Worm (Caenorhabditis elegans) whole organism, L1 larva: ENCODE measurements around the gene pas-2.

Source experiments
- Y116A8C.19 ChIP-seq: sonication (generic microtip); optimal IDR thresholded peaks from 2 replicates; lab custom pipeline; 2016; ENCODE audit warnings: missing compliant biosample characterization, missing genetic modification characterization, borderline replicate concordance
- ama-1 ChIP-seq: fragments of 150-350 bp; optimal IDR thresholded peaks from 2 replicates; lab custom pipeline; 2014
- blmp-1 ChIP-seq: fragments of 150-350 bp; optimal IDR thresholded peaks from 2 replicates; lab custom pipeline; 2014; ENCODE audit warnings: missing biosample characterization, missing genetic modification characterization
- ceh-8 ChIP-seq: fragments of 200-800 bp; sonication (Bioruptor generic); optimal IDR thresholded peaks from 2 replicates; lab custom pipeline; 2018; ENCODE audit warnings: mild to moderate bottlenecking, missing genetic modification characterization, moderate library complexity, missing compliant biosample characterization
- ceh-90 ChIP-seq: sonication (generic microtip); optimal IDR thresholded peaks from 2 replicates; lab custom pipeline; 2016; ENCODE audit warnings: missing genetic modification characterization, missing compliant biosample characterization
- dsc-1 ChIP-seq: sonication (generic microtip); optimal IDR thresholded peaks from 2 replicates; lab custom pipeline; 2016; ENCODE audit warnings: mild to moderate bottlenecking, missing genetic modification characterization, missing compliant biosample characterization
- efl-3 ChIP-seq: fragments of 200-800 bp; sonication (Bioruptor generic); optimal IDR thresholded peaks from 2 replicates; lab custom pipeline; 2018; ENCODE audit warnings: mild to moderate bottlenecking, missing genetic modification characterization, missing compliant biosample characterization
- egl-13 ChIP-seq: sonication (generic microtip); optimal IDR thresholded peaks from 2 replicates; lab custom pipeline; 2016; ENCODE audit warnings: missing genotype, missing genetic modification reagents, missing genetic modification characterization, missing compliant biosample characterization
- egl-27 ChIP-seq, 2 experiments: fragments of 150-350 bp in 1 of 2; sonication (generic microtip); optimal IDR thresholded peaks; 3 replicates each; lab custom pipeline; 2017 to 2018; ENCODE audit warnings: missing biosample characterization in 2 of 2, missing genetic modification characterization in 2 of 2, missing genetic modification reagents in 2 of 2
- elt-2 ChIP-seq: sonication (generic microtip); optimal IDR thresholded peaks from 2 replicates; lab custom pipeline; 2016; ENCODE audit warnings: missing genetic modification characterization, mild to moderate bottlenecking, inconsistent platforms, missing compliant biosample characterization, missing genetic modification reagents
- elt-3 ChIP-seq, 6 experiments: fragments of 150-350 bp in 1 of 6; sonication (generic microtip); optimal IDR thresholded peaks; 2 replicates each; lab custom pipeline; 2017 to 2018; ENCODE audit warnings: missing biosample characterization in 6 of 6, missing genetic modification characterization in 6 of 6, inconsistent platforms in 1 of 6
- ets-5 ChIP-seq: fragments of 200-800 bp; sonication (Bioruptor generic); IDR thresholded peaks from 2 replicates; pipeline ENCODE4 v1.3.6; 2022; ENCODE audit warnings: missing genetic modification characterization, missing compliant biosample characterization
- fkh-4 ChIP-seq: sonication (generic microtip); optimal IDR thresholded peaks from 2 replicates; lab custom pipeline; 2016; ENCODE audit warnings: missing compliant biosample characterization, missing genetic modification characterization, borderline replicate concordance
- fkh-8 ChIP-seq: sonication (generic microtip); optimal IDR thresholded peaks from 2 replicates; lab custom pipeline; 2016; ENCODE audit warnings: mild to moderate bottlenecking, missing genetic modification characterization, missing compliant biosample characterization
- fos-1 ChIP-seq: fragments of 150-350 bp; optimal IDR thresholded peaks from 2 replicates; lab custom pipeline; 2014; ENCODE audit warnings: missing biosample characterization, missing genetic modification characterization
- grh-1 ChIP-seq: fragments of 200-800 bp; sonication (Bioruptor generic); IDR thresholded peaks from 2 replicates; pipeline ENCODE4 v1.3.6; 2022; ENCODE audit warnings: missing genetic modification reagents, missing genetic modification characterization, missing compliant biosample characterization
- hlh-17 ChIP-seq: fragments of 200-800 bp; sonication (Bioruptor generic); optimal IDR thresholded peaks from 2 replicates; lab custom pipeline; 2018; ENCODE audit warnings: missing genetic modification characterization, mild to moderate bottlenecking, missing compliant biosample characterization, moderate library complexity, borderline replicate concordance
- hpl-2 ChIP-seq: fragments of 150-350 bp; optimal IDR thresholded peaks from 2 replicates; lab custom pipeline; 2014; ENCODE audit warnings: missing biosample characterization, missing genetic modification reagents, missing genetic modification characterization
- isw-1 ChIP-seq: fragments of 200-800 bp; sonication (Bioruptor generic); IDR thresholded peaks from 2 replicates; pipeline ENCODE4 v1.3.6; 2022; ENCODE audit warnings: missing genetic modification characterization, missing compliant biosample characterization
- jun-1 ChIP-seq: fragments of 150-350 bp; optimal IDR thresholded peaks from 2 replicates; lab custom pipeline; 2014; ENCODE audit warnings: missing biosample characterization, missing genetic modification reagents, missing genetic modification characterization
- lin-13 ChIP-seq: fragments of 150-350 bp; optimal IDR thresholded peaks from 2 replicates; lab custom pipeline; 2014; ENCODE audit warnings: missing biosample characterization, missing genetic modification reagents, missing genetic modification characterization
- lin-35 ChIP-seq, 2 experiments: fragments of 150-350 bp; optimal IDR thresholded peaks; 2 replicates each; lab custom pipeline; 2014; ENCODE audit warnings: missing biosample characterization in 2 of 2, missing genetic modification characterization in 2 of 2, missing genetic modification reagents in 2 of 2
- lin-39 ChIP-seq: fragments of 150-350 bp; optimal IDR thresholded peaks from 2 replicates; lab custom pipeline; 2014; ENCODE audit warnings: missing biosample characterization, missing genetic modification reagents, missing genetic modification characterization
- lir-3 ChIP-seq: sonication (generic microtip); optimal IDR thresholded peaks from 2 replicates; lab custom pipeline; 2016; ENCODE audit warnings: mild to moderate bottlenecking, missing genetic modification characterization, moderate library complexity, missing compliant biosample characterization; ENCODE audit not compliant: poor library complexity
- mab-9 ChIP-seq: fragments of 200-800 bp; sonication (Bioruptor generic); IDR thresholded peaks from 2 replicates; pipeline ENCODE4 v1.3.6; 2022; ENCODE audit warnings: missing genetic modification reagents, missing genetic modification characterization, missing compliant biosample characterization
- mdl-1 ChIP-seq, 2 experiments: fragments of 150-350 bp; optimal IDR thresholded peaks; 2 replicates each; lab custom pipeline; 2014 to 2017; ENCODE audit warnings: missing biosample characterization in 2 of 2, missing genetic modification characterization in 2 of 2, inconsistent platforms in 1 of 2
- nhr-11 ChIP-seq: fragments of 150-350 bp; optimal IDR thresholded peaks from 2 replicates; lab custom pipeline; 2014; ENCODE audit warnings: missing biosample characterization, missing genetic modification characterization
- nhr-12 ChIP-seq: sonication (generic microtip); optimal IDR thresholded peaks from 2 replicates; lab custom pipeline; 2017; ENCODE audit warnings: missing biosample characterization, missing genetic modification characterization
- nhr-237 ChIP-seq: fragments of 150-350 bp; optimal IDR thresholded peaks from 2 replicates; lab custom pipeline; 2014; ENCODE audit warnings: missing biosample characterization, missing genetic modification characterization
- nhr-28 ChIP-seq: fragments of 150-350 bp; optimal IDR thresholded peaks from 2 replicates; lab custom pipeline; 2014; ENCODE audit warnings: missing biosample characterization, missing genetic modification characterization
- nhr-71 ChIP-seq: sonication (generic microtip); optimal IDR thresholded peaks from 2 replicates; lab custom pipeline; 2016; ENCODE audit warnings: mild to moderate bottlenecking, missing genetic modification characterization, moderate library complexity, missing compliant biosample characterization
- nhr-76 ChIP-seq: sonication (generic microtip); optimal IDR thresholded peaks from 2 replicates; lab custom pipeline; 2017; ENCODE audit warnings: missing biosample characterization, missing genetic modification characterization
- nhr-84 ChIP-seq: sonication (generic microtip); optimal IDR thresholded peaks from 2 replicates; lab custom pipeline; 2017; ENCODE audit warnings: missing biosample characterization, missing genetic modification characterization
- nhr-85 ChIP-seq: sonication (generic microtip); peaks from one replicate; lab custom pipeline; 2016; ENCODE audit warnings: missing genetic modification characterization, inconsistent platforms, missing compliant biosample characterization
- nhr-90 ChIP-seq: sonication (generic microtip); optimal IDR thresholded peaks from 2 replicates; lab custom pipeline; 2016; ENCODE audit warnings: mild to moderate bottlenecking, missing genetic modification characterization, missing compliant biosample characterization; ENCODE audit not compliant: poor library complexity
- pax-3 ChIP-seq: fragments of 200-800 bp; sonication (Bioruptor generic); optimal IDR thresholded peaks from 2 replicates; lab custom pipeline; 2018; ENCODE audit warnings: mild to moderate bottlenecking, missing genetic modification characterization, moderate library complexity, missing compliant biosample characterization
- pqm-1 ChIP-seq: sonication (generic microtip); optimal IDR thresholded peaks from 3 replicates; lab custom pipeline; 2017; ENCODE audit warnings: missing biosample characterization, missing genetic modification characterization
- rnt-1 ChIP-seq: sonication (generic microtip); optimal IDR thresholded peaks from 2 replicates; lab custom pipeline; 2016; ENCODE audit warnings: mild to moderate bottlenecking, missing genetic modification characterization, moderate library complexity, missing compliant biosample characterization
- snu-23 ChIP-seq: sonication (generic microtip); optimal IDR thresholded peaks from 2 replicates; lab custom pipeline; 2016; ENCODE audit warnings: missing genetic modification characterization, missing compliant biosample characterization
- sox-4 ChIP-seq: sonication (generic microtip); optimal IDR thresholded peaks from 2 replicates; lab custom pipeline; 2016; ENCODE audit warnings: missing genetic modification characterization, missing compliant biosample characterization
- sup-37 ChIP-seq: fragments of 200-800 bp; sonication (Bioruptor generic); optimal IDR thresholded peaks from 2 replicates; lab custom pipeline; 2018; ENCODE audit warnings: mild to moderate bottlenecking, missing genetic modification characterization, missing compliant biosample characterization
- tlp-1 ChIP-seq: fragments of 150-350 bp; optimal IDR thresholded peaks from 2 replicates; lab custom pipeline; 2014; ENCODE audit warnings: missing biosample characterization, missing genetic modification characterization
- unc-30 ChIP-seq: sonication (generic microtip); optimal IDR thresholded peaks from 2 replicates; lab custom pipeline; 2017; ENCODE audit warnings: missing biosample characterization, missing genetic modification characterization
- unc-86 ChIP-seq: sonication (generic microtip); optimal IDR thresholded peaks from 2 replicates; lab custom pipeline; 2016; ENCODE audit warnings: missing genetic modification characterization, missing compliant biosample characterization
- unc-98 ChIP-seq: fragments of 200-800 bp; sonication (Bioruptor generic); IDR thresholded peaks from 2 replicates; pipeline ENCODE4 v1.3.6; 2022; ENCODE audit warnings: missing genetic modification characterization, missing compliant biosample characterization
- vab-15 ChIP-seq: sonication (generic microtip); optimal IDR thresholded peaks from 2 replicates; lab custom pipeline; 2017; ENCODE audit warnings: missing genotype, mild to moderate bottlenecking, missing genetic modification characterization, missing compliant biosample characterization
- xbp-1 ChIP-seq: sonication (generic microtip); optimal IDR thresholded peaks from 2 replicates; lab custom pipeline; 2016; ENCODE audit warnings: missing genetic modification characterization, missing compliant biosample characterization
- zag-1 ChIP-seq: fragments of 150-350 bp; optimal IDR thresholded peaks from 2 replicates; lab custom pipeline; 2014; ENCODE audit warnings: missing biosample characterization, missing genetic modification characterization
- zip-4 ChIP-seq: fragments of 200-800 bp; sonication (Bioruptor generic); optimal IDR thresholded peaks from 2 replicates; lab custom pipeline; 2018; ENCODE audit warnings: mild to moderate bottlenecking, missing genetic modification characterization, moderate library complexity, missing compliant biosample characterization
- ztf-11 ChIP-seq, 2 experiments: sonication (generic microtip); optimal IDR thresholded peaks; 2 replicates each; lab custom pipeline; 2016 to 2017; ENCODE audit warnings: missing genetic modification characterization in 2 of 2, missing biosample characterization in 1 of 2, missing compliant biosample characterization in 1 of 2

Gene pas-2

ce11 chrV:10731989-10732472 is 38.1 kb upstream of the pas-2 start, which contains the start of gene T28B11.1:
T28B11.1 (minus strand) TSS chrV:10732422.
- TF ChIP-seq elt-3 (tag; optimal IDR thresholded peaks at IDR 0.05; lab: Kevin White, UChicago) (no peak), elt-2 (peak; percentile 78), lin-35 (GFP tag; optimal IDR thresholded peaks at IDR 0.05; lab: Kevin White, UChicago) (peak in 1 of 2 experiments; percentile 3)

- TF ChIP-seq nhr-28 (tag; lab: Kevin White, UChicago) (no peak), ama-1 (lab: Kevin White, UChicago) (no peak), nhr-11 (tag; lab: Kevin White, UChicago) (no peak), hlh-17 (no peak), egl-27 (tag; optimal IDR thresholded peaks at IDR 0.05; lab: Kevin White, UChicago) (no peak), elt-2 (peak; percentile 18), snu-23 (GFP tag; lab: Kevin White, UChicago) (peak; percentile 80), jun-1 (tag; lab: Kevin White, UChicago) (no peak), hpl-2 (GFP tag; lab: Kevin White, UChicago) (no peak), lin-13 (peak; percentile 56), nhr-76 (tag; lab: Kevin White, UChicago) (no peak), fkh-8 (tag; lab: Kevin White, UChicago) (peak; percentile 48), zip-4 (GFP tag; lab: Kevin White, UChicago) (no peak), unc-86 (tag; lab: Kevin White, UChicago) (peak; percentile 51), nhr-84 (tag; lab: Kevin White, UChicago) (no peak), fkh-4 (peak; percentile 17), zag-1 (tag; lab: Kevin White, UChicago) (no peak), nhr-71 (tag; lab: Kevin White, UChicago) (peak; percentile 83), sox-4 (tag; lab: Kevin White, UChicago) (peak; percentile 52), efl-3 (no peak), ceh-90 (tag; lab: Kevin White, UChicago) (peak; percentile 78), nhr-85 (peak; percentile 75), nhr-12 (no peak), isw-1 (peak; percentile 46), mdl-1 (tag; optimal IDR thresholded peaks at IDR 0.05; lab: Kevin White, UChicago) (peak in 1 of 2 experiments; percentile 41), blmp-1 (tag; lab: Kevin White, UChicago) (peak; percentile 60), unc-30 (no peak), tlp-1 (tag; lab: Kevin White, UChicago) (no peak), sup-37 (GFP tag; lab: Kevin White, UChicago) (no peak), nhr-237 (tag; lab: Kevin White, UChicago) (no peak), pqm-1 (no peak), egl-13 (tag; lab: Kevin White, UChicago) (peak; percentile 41), nhr-90 (tag; lab: Kevin White, UChicago) (peak; percentile 71), rnt-1 (tag; lab: Kevin White, UChicago) (peak; percentile 97), xbp-1 (peak; percentile 75), grh-1 (GFP tag; lab: Robert Waterston, UW) (0 out of 2 replicates have a peak, but pooled peaks have one; percentile 18), mab-9 (GFP tag; lab: Robert Waterston, UW) (no peak), pax-3 (peak; percentile 60), ztf-11 (tag; optimal IDR thresholded peaks at IDR 0.05; lab: Kevin White, UChicago) (peak in 1 of 2 experiments; percentile 78), lir-3 (tag; lab: Kevin White, UChicago) (peak; percentile 90), elt-3 (tag; optimal IDR thresholded peaks at IDR 0.05; lab: Kevin White, UChicago) (peak in 1 of 6 experiments; percentile 13), Y116A8C.19 (tag; lab: Kevin White, UChicago) (no peak), fos-1 (tag; lab: Kevin White, UChicago) (no peak), vab-15 (tag; lab: Kevin White, UChicago) (no peak), dsc-1 (tag; lab: Kevin White, UChicago) (no peak), unc-98 (GFP tag; lab: Robert Waterston, UW) (no peak), ets-5 (no peak), ceh-8 (no peak), lin-39 (tag; lab: Kevin White, UChicago) (no peak)
Observed at ce11 chrV:10736756-10737155, 33.4 kb upstream of the pas-2 start, which contains the start of the genes mre-11 and wdr-5.3. mre-11 (minus strand) TSS chrV:10736868. wdr-5.3 (plus strand) TSS chrV:10737116.
